Worm (Caenorhabditis elegans) whole organism, L4 larva: ENCODE results near the gene rml-3.

Source experiments
- D1046.2 ChIP-seq: fragments of 200-800 bp; sonication (Bioruptor generic); IDR thresholded peaks from 2 replicates; pipeline ENCODE4 v1.3.6; 2022; ENCODE audit warnings: missing genetic modification characterization, missing compliant biosample characterization
- F26F4.8 ChIP-seq: fragments of 200-800 bp; sonication (Bioruptor generic); conservative IDR thresholded peaks from 2 replicates; pipeline ENCODE4 v1.3.6; 2022; ENCODE audit warnings: missing genetic modification characterization, missing compliant biosample characterization
- F49E8.2 ChIP-seq: sonication (generic microtip); optimal IDR thresholded peaks from 2 replicates; lab custom pipeline; 2016; ENCODE audit warnings: missing compliant biosample characterization, mild to moderate bottlenecking, missing genetic modification characterization, borderline replicate concordance
- T20F7.1 ChIP-seq: fragments of 200-800 bp; sonication (Bioruptor generic); optimal IDR thresholded peaks from 2 replicates; lab custom pipeline; 2018; ENCODE audit warnings: mild to moderate bottlenecking, missing genetic modification characterization, missing compliant biosample characterization
- Y105C5A.15 ChIP-seq: fragments of 200-800 bp; sonication (Bioruptor generic); IDR thresholded peaks from 2 replicates; pipeline ENCODE4 v1.3.6; 2022; ENCODE audit warnings: missing genetic modification characterization, missing compliant biosample characterization
- Y48G9A.11 ChIP-seq: fragments of 200-800 bp; sonication (Bioruptor generic); IDR thresholded peaks from 2 replicates; pipeline ENCODE4 v1.3.6; 2022; ENCODE audit warnings: missing genetic modification reagents, missing genetic modification characterization, missing compliant biosample characterization
- ZK337.2 ChIP-seq: fragments of 200-800 bp; sonication (Bioruptor generic); IDR thresholded peaks from 2 replicates; pipeline ENCODE4 v1.3.6; 2022; ENCODE audit warnings: missing genetic modification reagents, missing genetic modification characterization, missing compliant biosample characterization
- aly-2 ChIP-seq: sonication (generic microtip); optimal IDR thresholded peaks from 2 replicates; lab custom pipeline; 2018; ENCODE audit warnings: missing biosample characterization, missing genetic modification characterization
- ama-1 ChIP-seq: fragments of 150-350 bp; optimal IDR thresholded peaks from 2 replicates; lab custom pipeline; 2014; ENCODE audit warnings: inconsistent platforms, mixed read lengths
- arid-1 ChIP-seq: fragments of 200-800 bp; sonication (Bioruptor generic); conservative IDR thresholded peaks from 2 replicates; pipeline ENCODE4 v1.3.6; 2022; ENCODE audit warnings: missing genetic modification reagents, missing genetic modification characterization, missing compliant biosample characterization
- ceh-20 ChIP-seq: fragments of 200-800 bp; sonication (Bioruptor generic); IDR thresholded peaks from 2 replicates; pipeline ENCODE4 v1.3.6; 2022; ENCODE audit warnings: missing genetic modification reagents, missing genetic modification characterization, missing compliant biosample characterization
- ceh-28 ChIP-seq: fragments of 150-350 bp; optimal IDR thresholded peaks from 2 replicates; lab custom pipeline; 2014; ENCODE audit warnings: missing biosample characterization, missing genetic modification reagents, missing genetic modification characterization
- daf-19 ChIP-seq: fragments of 200-800 bp; sonication (Bioruptor generic); conservative IDR thresholded peaks from 2 replicates; pipeline ENCODE4 v1.3.6; 2022; ENCODE audit warnings: missing genetic modification characterization, missing compliant biosample characterization
- dmd-8 ChIP-seq: fragments of 200-800 bp; sonication (Bioruptor generic); IDR thresholded peaks from 2 replicates; pipeline ENCODE4 v1.3.6; 2022; ENCODE audit warnings: missing genetic modification characterization, missing compliant biosample characterization
- dpl-1 ChIP-seq: fragments of 150-350 bp; optimal IDR thresholded peaks from 2 replicates; lab custom pipeline; 2014; ENCODE audit warnings: missing biosample characterization, missing genetic modification reagents, missing genetic modification characterization
- duxl-1 ChIP-seq: sonication (generic microtip); optimal IDR thresholded peaks from 2 replicates; lab custom pipeline; 2016; ENCODE audit warnings: mild to moderate bottlenecking, missing genetic modification characterization, moderate library complexity, missing compliant biosample characterization; ENCODE audit not compliant: poor library complexity
- dve-1 ChIP-seq: sonication (generic microtip); optimal IDR thresholded peaks from 2 replicates; lab custom pipeline; 2017; ENCODE audit warnings: antibody characterized with exemption, mild to moderate bottlenecking, missing genetic modification characterization, missing compliant biosample characterization; ENCODE audit not compliant: insufficient read depth
- egl-43 ChIP-seq: fragments of 200-800 bp; sonication (Bioruptor generic); IDR thresholded peaks from 2 replicates; pipeline ENCODE4 v1.3.6; 2022; ENCODE audit warnings: missing genetic modification reagents, missing genetic modification characterization, missing compliant biosample characterization
- fkh-10 ChIP-seq: fragments of 150-350 bp; optimal IDR thresholded peaks from 2 replicates; lab custom pipeline; 2014; ENCODE audit warnings: missing biosample characterization, missing genetic modification reagents, missing genetic modification characterization
- gei-8 ChIP-seq: fragments of 200-800 bp; sonication (Bioruptor generic); optimal IDR thresholded peaks from 2 replicates; lab custom pipeline; 2018; ENCODE audit warnings: mild to moderate bottlenecking, missing genetic modification characterization, missing compliant biosample characterization
- hif-1 ChIP-seq, 2 experiments: sonication (generic microtip); optimal IDR thresholded peaks; 2 replicates each; lab custom pipeline; 2016 to 2017; ENCODE audit warnings: missing compliant biosample characterization in 2 of 2, missing genetic modification characterization in 2 of 2, missing genetic modification reagents in 2 of 2, missing genotype in 2 of 2, mild to moderate bottlenecking in 1 of 2
- hlh-30 ChIP-seq: sonication (generic microtip); optimal IDR thresholded peaks from 2 replicates; lab custom pipeline; 2017; ENCODE audit warnings: antibody characterized with exemption, mild to moderate bottlenecking, missing genetic modification characterization, missing compliant biosample characterization; ENCODE audit not compliant: insufficient read depth
- hmg-1.1 ChIP-seq: fragments of 200-800 bp; sonication (Bioruptor generic); IDR thresholded peaks from 2 replicates; pipeline ENCODE4 v1.3.6; 2022; ENCODE audit warnings: missing genetic modification reagents, missing genetic modification characterization, missing compliant biosample characterization
- lim-7 ChIP-seq: fragments of 200-800 bp; sonication (Bioruptor generic); IDR thresholded peaks from 2 replicates; pipeline ENCODE4 v1.3.6; 2022; ENCODE audit warnings: missing genetic modification characterization, missing compliant biosample characterization
- lin-29 ChIP-seq: fragments of 200-800 bp; sonication (Bioruptor generic); IDR thresholded peaks from 2 replicates; pipeline ENCODE4 v1.3.6; 2022; ENCODE audit warnings: missing genetic modification reagents, missing genetic modification characterization, missing compliant biosample characterization
- lin-38 ChIP-seq: fragments of 200-800 bp; sonication (Bioruptor generic); IDR thresholded peaks from 2 replicates; pipeline ENCODE4 v1.3.6; 2022; ENCODE audit warnings: missing genetic modification reagents, missing genetic modification characterization, missing compliant biosample characterization
- lin-39 ChIP-seq: fragments of 150-350 bp; optimal IDR thresholded peaks from 2 replicates; lab custom pipeline; 2014; ENCODE audit warnings: missing biosample characterization, missing genetic modification reagents, missing genetic modification characterization
- mdt-29 ChIP-seq: fragments of 200-800 bp; sonication (Bioruptor generic); IDR thresholded peaks from 2 replicates; pipeline ENCODE4 v1.3.6; 2022; ENCODE audit warnings: missing genetic modification reagents, missing genetic modification characterization, missing compliant biosample characterization
- mep-1 ChIP-seq: fragments of 150-350 bp; sonication (generic microtip); optimal IDR thresholded peaks from 3 replicates; lab custom pipeline; 2014; ENCODE audit warnings: missing biosample characterization, missing genetic modification characterization
- mxl-2 ChIP-seq: fragments of 200-800 bp; sonication (Bioruptor generic); conservative IDR thresholded peaks from 2 replicates; pipeline ENCODE4 v1.3.6; 2022; ENCODE audit warnings: missing genetic modification reagents, missing genetic modification characterization, missing compliant biosample characterization
- nhr-102 ChIP-seq: sonication (generic microtip); optimal IDR thresholded peaks from 2 replicates; lab custom pipeline; 2016; ENCODE audit warnings: mild to moderate bottlenecking, missing genetic modification characterization, moderate library complexity, missing compliant biosample characterization
- nhr-42 ChIP-seq: fragments of 200-800 bp; sonication (Bioruptor generic); IDR thresholded peaks from 2 replicates; pipeline ENCODE4 v1.3.6; 2022; ENCODE audit warnings: missing genetic modification characterization, missing compliant biosample characterization
- nhr-6 ChIP-seq: fragments of 150-350 bp; optimal IDR thresholded peaks from 2 replicates; lab custom pipeline; 2014; ENCODE audit warnings: missing biosample characterization, missing genetic modification characterization
- nhr-76 ChIP-seq: fragments of 150-350 bp; optimal IDR thresholded peaks from 2 replicates; lab custom pipeline; 2014; ENCODE audit warnings: missing biosample characterization, missing genetic modification characterization
- pqm-1 ChIP-seq: sonication (generic microtip); optimal IDR thresholded peaks from 2 replicates; lab custom pipeline; 2017; ENCODE audit warnings: missing biosample characterization, missing genetic modification characterization
- rbr-2 ChIP-seq: sonication (generic microtip); optimal IDR thresholded peaks from 2 replicates; lab custom pipeline; 2016; ENCODE audit warnings: missing genotype, missing genetic modification characterization, missing compliant biosample characterization
- saeg-2 ChIP-seq: fragments of 200-800 bp; sonication (Bioruptor generic); IDR thresholded peaks from 2 replicates; pipeline ENCODE4 v1.3.6; 2022; ENCODE audit warnings: missing genetic modification reagents, missing genetic modification characterization, missing compliant biosample characterization
- sdz-12 ChIP-seq: fragments of 200-800 bp; sonication (Bioruptor generic); optimal IDR thresholded peaks from 2 replicates; lab custom pipeline; 2018; ENCODE audit warnings: mild to moderate bottlenecking, missing genetic modification characterization, missing compliant biosample characterization
- tag-97 ChIP-seq: fragments of 200-800 bp; sonication (Bioruptor generic); IDR thresholded peaks from 2 replicates; pipeline ENCODE4 v1.3.6; 2022; ENCODE audit warnings: missing genetic modification characterization, missing compliant biosample characterization
- unc-39 ChIP-seq: sonication (generic microtip); optimal IDR thresholded peaks from 2 replicates; lab custom pipeline; 2017; ENCODE audit warnings: missing biosample characterization, missing genetic modification characterization
- unc-62 ChIP-seq, 3 experiments: fragments of 150-350 bp in 1 of 3; sonication (generic microtip); optimal IDR thresholded peaks in 2 of 3; peaks in 1 of 3; 1 replicate in 1 of 3; 2 replicates in 2 of 3; lab custom pipeline; 2014 to 2017; ENCODE audit warnings: missing biosample characterization in 3 of 3, missing genetic modification characterization in 3 of 3, missing genetic modification reagents in 3 of 3, missing genotype in 1 of 3
- vab-7 ChIP-seq: fragments of 200-800 bp; sonication (Bioruptor generic); IDR thresholded peaks from 2 replicates; pipeline ENCODE4 v1.3.6; 2022; ENCODE audit warnings: missing genetic modification reagents, missing genetic modification characterization, missing compliant biosample characterization
- zfp-2 ChIP-seq: sonication (generic microtip); optimal IDR thresholded peaks from 2 replicates; lab custom pipeline; 2016; ENCODE audit warnings: mild to moderate bottlenecking, missing genetic modification characterization, missing compliant biosample characterization
- zfp-3 ChIP-seq: fragments of 200-800 bp; sonication (Bioruptor generic); conservative IDR thresholded peaks from 2 replicates; pipeline ENCODE4 v1.3.6; 2022; ENCODE audit warnings: missing genetic modification reagents, missing genetic modification characterization, missing compliant biosample characterization
- zip-11 ChIP-seq: fragments of 200-800 bp; sonication (Bioruptor generic); IDR thresholded peaks from 2 replicates; pipeline ENCODE4 v1.3.6; 2022; ENCODE audit warnings: missing genetic modification characterization, missing compliant biosample characterization

Gene rml-3

ce11 chrX:6255561-6255960 lies 16.7 kb upstream of the rml-3 start (continued):
- TF ChIP-seq F49E8.2 (tag; lab: Kevin White, UChicago) (no peak), hlh-30 (tag; lab: Kevin White, UChicago) (peak; percentile 97), lim-7 (GFP tag; lab: Robert Waterston, UW) (no peak), ama-1 (lab: Kevin White, UChicago) (no peak), nhr-76 (no peak), Y105C5A.15 (no peak), egl-43 (GFP tag; lab: Robert Waterston, UW) (0 out of 2 replicates have a peak, but pooled peaks have one; percentile 38), gei-8 (GFP tag; lab: Kevin White, UChicago) (peak; percentile 69), mep-1 (peak; percentile 78), sdz-12 (GFP tag; lab: Kevin White, UChicago) (no peak), rbr-2 (tag; lab: Kevin White, UChicago) (peak; percentile 20), daf-19 (GFP tag; lab: Robert Waterston, UW) (no peak), lin-39 (tag; lab: Kevin White, UChicago) (no peak), zip-11 (no peak), ceh-20 (GFP tag; lab: Robert Waterston, UW) (peak; percentile 27; the same call in 1 of the 2 replicates), ceh-28 (no peak), dve-1 (tag; lab: Kevin White, UChicago) (peak; percentile 91), ZK337.2 (GFP tag; lab: Robert Waterston, UW) (no peak), hif-1 (tag; optimal IDR thresholded peaks at IDR 0.05; lab: Kevin White, UChicago) (peak in 1 of 2 experiments; percentile 88), duxl-1 (tag; lab: Kevin White, UChicago) (peak; percentile 52), dpl-1 (peak; percentile 1), lin-29 (GFP tag; lab: Robert Waterston, UW) (no peak), zfp-3 (peak; percentile 72; the same call in 1 of the 2 replicates), arid-1 (GFP tag; lab: Robert Waterston, UW) (no peak), lin-38 (GFP tag; lab: Robert Waterston, UW) (no peak)

- TF ChIP-seq hlh-30 (tag; lab: Kevin White, UChicago) (peak; percentile 25), nhr-102 (tag; lab: Kevin White, UChicago) (no peak)
- TF ChIP-seq, all 104 proteins: peak for 1
Observed at ce11 chrX:6254671-6255031, 15.8 kb upstream of the rml-3 start.

- TF ChIP-seq Y48G9A.11 (0 out of 2 replicates have a peak, but pooled peaks have one; percentile 28), nhr-42 (GFP tag; lab: Robert Waterston, UW) (peak; percentile 30; the same call in 1 of the 2 replicates), pqm-1 (no peak), zfp-2 (tag; lab: Kevin White, UChicago) (no peak), T20F7.1 (GFP tag; lab: Kevin White, UChicago) (no peak), mep-1 (peak; percentile 61), ceh-28 (peak; percentile 66), tag-97 (GFP tag; lab: Robert Waterston, UW) (no peak), vab-7 (GFP tag; lab: Robert Waterston, UW) (no peak), D1046.2 (GFP tag; lab: Robert Waterston, UW) (no peak), F26F4.8 (no peak), dmd-8 (0 out of 2 replicates have a peak, but pooled peaks have one; percentile 16), mdt-29 (GFP tag; lab: Robert Waterston, UW) (peak; percentile 65), saeg-2 (GFP tag; lab: Robert Waterston, UW) (peak; percentile 61; the same call in 1 of the 2 replicates), fkh-10 (GFP tag; lab: Kevin White, UChicago) (no peak), nhr-6 (no peak), ama-1 (lab: Kevin White, UChicago) (peak; percentile 73), aly-2 (tag; lab: Kevin White, UChicago) (no peak), unc-62 (GFP tag; optimal IDR thresholded peaks at IDR 0.05 in 1 of 2; lab: Kevin White, UChicago) (peak in 1 of 2 experiments; percentile 83), unc-62 (tag; optimal IDR thresholded peaks at IDR 0.05; lab: Kevin White, UChicago) (no peak), unc-39 (tag; lab: Kevin White, UChicago) (no peak), mxl-2 (GFP tag; lab: Robert Waterston, UW) (no peak), nhr-76 (peak; percentile 42), egl-43 (GFP tag; lab: Robert Waterston, UW) (0 out of 2 replicates have a peak, but pooled peaks have one; percentile 61), hmg-1.1 (GFP tag; lab: Robert Waterston, UW) (0 out of 2 replicates have a peak, but pooled peaks have one; percentile 46)
Observed at ce11 chrX:6253899-6254670, 15.2 kb upstream of the rml-3 start.
